Fruit fly (Drosophila melanogaster): Measurements from ENCODE around the gene CG12402.

CG12402 gene

dm6 chr3R:14116088-14116487, 8.0 kb upstream of the CG12402 start:
- TF ChIP-seq ATbp (GFP tag; optimal IDR thresholded peaks at IDR 0.05) (peak; percentile 44), hkb (optimal IDR thresholded peaks at IDR 0.05) (no peak), hkb (GFP tag; IDR thresholded peaks at IDR 0.05) (0 out of 2 replicates have a peak, but pooled peaks have one; percentile 18), tap (tag; optimal IDR thresholded peaks at IDR 0.05) (peak; percentile 36), sens (GFP tag) (peak; percentile 80), CG6813 (GFP tag; optimal IDR thresholded peaks at IDR 0.05) (peak; percentile 22), h (optimal IDR thresholded peaks at IDR 0.05) (no peak), ERR (GFP tag; optimal IDR thresholded peaks at IDR 0.05) (no peak), al (GFP tag; IDR thresholded peaks at IDR 0.05) (no peak), Med (GFP tag) (peak; percentile 57), CG3407 (GFP tag; optimal IDR thresholded peaks at IDR 0.05) (no peak), bab2 (GFP tag; optimal IDR thresholded peaks at IDR 0.05) (peak; percentile 10), nerfin-2 (GFP tag; IDR thresholded peaks at IDR 0.05; ENCODE audit: partially characterized antibody) (no peak), lab (GFP tag; optimal IDR thresholded peaks at IDR 0.05) (peak; percentile 24), CG4707 (GFP tag; optimal IDR thresholded peaks at IDR 0.05) (peak; percentile 2), Dek (tag; optimal IDR thresholded peaks at IDR 0.05) (no peak), CG5180 (GFP tag; optimal IDR thresholded peaks at IDR 0.05) (no peak), CG12071 (GFP tag; optimal IDR thresholded peaks at IDR 0.05) (no peak), Sox102F (GFP tag; optimal IDR thresholded peaks at IDR 0.05) (peak; percentile 24), Hr78 (GFP tag; optimal IDR thresholded peaks at IDR 0.05) (peak in 1 of 2 experiments; percentile 18), CG10979 (tag; optimal IDR thresholded peaks at IDR 0.05) (no peak), bsh (GFP tag; optimal IDR thresholded peaks at IDR 0.05) (peak in 1 of 2 experiments; percentile 3), CG2889 (GFP tag; IDR thresholded peaks at IDR 0.05) (no peak), dmrt99B (tag; optimal IDR thresholded peaks at IDR 0.05) (peak; percentile 21), Xbp1 (GFP tag; optimal IDR thresholded peaks at IDR 0.05) (no peak), tll (GFP tag; optimal IDR thresholded peaks at IDR 0.05) (no peak), Asciz (GFP tag; optimal IDR thresholded peaks at IDR 0.05) (peak; percentile 42), CG13624 (GFP tag; optimal IDR thresholded peaks at IDR 0.05) (no peak)

- peak; percentile 17 for TF ChIP-seq stwl (tag; optimal IDR thresholded peaks at IDR 0.05)
- TF ChIP-seq CG12659 (GFP tag; optimal IDR thresholded peaks at IDR 0.05) = no peak
- TF ChIP-seq lbe (GFP tag; optimal IDR thresholded peaks at IDR 0.05) = no peak
Observed at dm6 chr3R:14112066-14112465, 3.9 kb upstream of the CG12402 start, which contains the start of gene CG14357. Gene CG14357 (minus strand): TSS chr3R:14112166.

- TF ChIP-seq ro (GFP tag; IDR thresholded peaks at IDR 0.05) (no peak), CG7839 (tag; optimal IDR thresholded peaks at IDR 0.05) (no peak), ac (GFP tag; optimal IDR thresholded peaks at IDR 0.05) (no peak)
Observed at dm6 chr3R:14109145-14109544, 1.0 kb upstream of the CG12402 start, which contains the start of gene Or88a. Gene Or88a (plus strand): TSS chr3R:14109445.

dm6 chr3R:14107597-14107996, 524 bp downstream of the CG12402 start:
- peak; percentile 93 for TF ChIP-seq z (GFP tag; IDR thresholded peaks at IDR 0.05)
- TF ChIP-seq CG10462 (GFP tag; optimal IDR thresholded peaks at IDR 0.05) = no peak
